Worm (Caenorhabditis elegans) whole organism, L3 larva: ENCODE measurements around the gene str-96.

Source experiments
- ceh-28 ChIP-seq: fragments of 150-350 bp; optimal IDR thresholded peaks from 2 replicates; lab custom pipeline; 2014; ENCODE audit warnings: missing biosample characterization, missing genetic modification reagents, missing genetic modification characterization
- egl-27 ChIP-seq: sonication (generic microtip); optimal IDR thresholded peaks from 4 replicates; lab custom pipeline; 2017; ENCODE audit warnings: missing biosample characterization, missing genetic modification reagents, missing genetic modification characterization
- elt-1 ChIP-seq: fragments of 150-350 bp; optimal IDR thresholded peaks from 2 replicates; lab custom pipeline; 2014; ENCODE audit warnings: missing biosample characterization, missing genetic modification characterization
- fkh-2 ChIP-seq: fragments of 150-350 bp; optimal IDR thresholded peaks from 2 replicates; lab custom pipeline; 2014; ENCODE audit warnings: missing biosample characterization, missing genetic modification reagents, missing genetic modification characterization
- nhr-11 ChIP-seq: fragments of 150-350 bp; optimal IDR thresholded peaks from 2 replicates; lab custom pipeline; 2014; ENCODE audit warnings: missing biosample characterization, missing genetic modification characterization
- nhr-12 ChIP-seq: fragments of 150-350 bp; optimal IDR thresholded peaks from 2 replicates; lab custom pipeline; 2014; ENCODE audit warnings: missing biosample characterization, missing genetic modification characterization
- nhr-237 ChIP-seq: fragments of 150-350 bp; optimal IDR thresholded peaks from 2 replicates; lab custom pipeline; 2014; ENCODE audit warnings: missing biosample characterization, missing genetic modification characterization
- nhr-25 ChIP-seq: sonication (generic microtip); optimal IDR thresholded peaks from 2 replicates; lab custom pipeline; 2017; ENCODE audit warnings: missing biosample characterization, missing genetic modification characterization
- nhr-28 ChIP-seq: fragments of 150-350 bp; optimal IDR thresholded peaks from 2 replicates; lab custom pipeline; 2014; ENCODE audit warnings: missing biosample characterization, missing genetic modification characterization
- unc-62 ChIP-seq: fragments of 150-350 bp; sonication (generic microtip); optimal IDR thresholded peaks from 4 replicates; lab custom pipeline; 2014; ENCODE audit warnings: missing biosample characterization, missing genetic modification reagents, missing genetic modification characterization

DNA sequence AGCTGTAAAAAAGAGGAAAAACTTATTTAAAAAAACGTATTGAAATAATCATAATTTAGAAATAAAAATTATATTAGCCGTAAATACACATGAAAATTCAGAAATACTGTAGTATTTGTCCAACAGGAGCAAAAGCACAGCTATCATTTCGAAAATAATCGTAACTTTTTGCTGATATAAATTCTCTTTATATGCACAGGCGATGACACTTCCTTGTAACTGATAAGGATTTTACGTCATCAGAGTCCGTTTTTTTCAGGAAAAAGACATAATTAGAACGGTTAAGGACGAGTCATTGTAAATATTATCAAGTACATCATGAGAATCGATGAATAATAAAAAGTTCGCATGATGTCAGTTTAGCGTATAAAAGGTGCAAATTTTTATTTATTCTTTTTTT lies 29.7 kb upstream of the str-96 start:
- TF ChIP-seq elt-1 (tag; lab: Kevin White, UChicago) (no peak), nhr-237 (tag; lab: Kevin White, UChicago) (no peak), nhr-28 (tag; lab: Kevin White, UChicago) (no peak), nhr-12 (tag; lab: Kevin White, UChicago) (no peak), nhr-11 (no peak), nhr-25 (tag; lab: Kevin White, UChicago) (no peak), egl-27 (tag; lab: Kevin White, UChicago) (no peak), fkh-2 (tag; lab: Kevin White, UChicago) (no peak), ceh-28 (tag; lab: Kevin White, UChicago) (no peak), unc-62 (GFP tag; lab: Kevin White, UChicago) (no peak)
